Worm (Caenorhabditis elegans) whole organism, L3 larva: ENCODE measurements around the gene F26D2.3.

Experiments used
- R02D3.7 ChIP-seq: fragments of 150-350 bp; optimal IDR thresholded peaks from 2 replicates; lab custom pipeline; 2014; ENCODE audit warnings: missing biosample characterization, missing genetic modification characterization
- aly-2 ChIP-seq: fragments of 150-350 bp; optimal IDR thresholded peaks from 2 replicates; lab custom pipeline; 2014; ENCODE audit warnings: missing biosample characterization, missing genetic modification characterization
- ceh-28 ChIP-seq: fragments of 150-350 bp; optimal IDR thresholded peaks from 2 replicates; lab custom pipeline; 2014; ENCODE audit warnings: missing biosample characterization, missing genetic modification reagents, missing genetic modification characterization
- ceh-9 ChIP-seq: sonication (generic microtip); optimal IDR thresholded peaks from 2 replicates; lab custom pipeline; 2018; ENCODE audit warnings: missing biosample characterization, missing genetic modification characterization
- egl-27 ChIP-seq: sonication (generic microtip); optimal IDR thresholded peaks from 4 replicates; lab custom pipeline; 2017; ENCODE audit warnings: missing biosample characterization, missing genetic modification reagents, missing genetic modification characterization
- egl-5 ChIP-seq: fragments of 150-350 bp; optimal IDR thresholded peaks from 2 replicates; lab custom pipeline; 2017; ENCODE audit warnings: missing biosample characterization, missing genetic modification reagents, missing genetic modification characterization, inconsistent platforms
- elt-1 ChIP-seq: fragments of 150-350 bp; optimal IDR thresholded peaks from 2 replicates; lab custom pipeline; 2014; ENCODE audit warnings: missing biosample characterization, missing genetic modification characterization
- elt-2 ChIP-seq: sonication (generic microtip); optimal IDR thresholded peaks from 2 replicates; lab custom pipeline; 2016; ENCODE audit warnings: missing genetic modification reagents, mild to moderate bottlenecking, missing genetic modification characterization, missing compliant biosample characterization
- elt-3 ChIP-seq, 3 experiments: fragments of 150-350 bp in 1 of 3; sonication (generic microtip) in 2 of 3; optimal IDR thresholded peaks; 2 replicates in 2 of 3; 4 replicates in 1 of 3; lab custom pipeline; 2014 to 2017; ENCODE audit warnings: missing biosample characterization in 3 of 3, missing genetic modification characterization in 3 of 3
- eor-1 ChIP-seq, 2 experiments: fragments of 150-350 bp; optimal IDR thresholded peaks; 2 replicates each; lab custom pipeline; 2014 to 2018; ENCODE audit warnings: missing biosample characterization in 2 of 2, missing genetic modification characterization in 2 of 2
- fkh-10 ChIP-seq: sonication (generic microtip); optimal IDR thresholded peaks from 2 replicates; lab custom pipeline; 2017; ENCODE audit warnings: missing biosample characterization, missing genetic modification reagents, missing genetic modification characterization
- hmg-11 ChIP-seq: sonication (generic microtip); optimal IDR thresholded peaks from 2 replicates; lab custom pipeline; 2016; ENCODE audit warnings: missing genetic modification characterization, missing compliant biosample characterization
- lin-15B ChIP-seq: fragments of 150-350 bp; optimal IDR thresholded peaks from 2 replicates; lab custom pipeline; 2014; ENCODE audit warnings: missing biosample characterization, missing genetic modification characterization
- lsy-12 ChIP-seq: sonication (generic microtip); optimal IDR thresholded peaks from 2 replicates; lab custom pipeline; 2016; ENCODE audit warnings: mild to moderate bottlenecking, missing genetic modification characterization, missing compliant biosample characterization
- mml-1 ChIP-seq: fragments of 150-350 bp; sonication (generic microtip); optimal IDR thresholded peaks from 3 replicates; lab custom pipeline; 2014; ENCODE audit warnings: missing biosample characterization, missing genetic modification characterization
- nfya-1 ChIP-seq: sonication (generic microtip); optimal IDR thresholded peaks from 2 replicates; lab custom pipeline; 2017; ENCODE audit warnings: missing genetic modification characterization, mild to moderate bottlenecking, missing compliant biosample characterization, antibody characterized with exemption, moderate library complexity; ENCODE audit not compliant: insufficient read depth
- nhr-12 ChIP-seq: fragments of 150-350 bp; optimal IDR thresholded peaks from 2 replicates; lab custom pipeline; 2014; ENCODE audit warnings: missing biosample characterization, missing genetic modification characterization
- nhr-237 ChIP-seq: fragments of 150-350 bp; optimal IDR thresholded peaks from 2 replicates; lab custom pipeline; 2014; ENCODE audit warnings: missing biosample characterization, missing genetic modification characterization
- nhr-25 ChIP-seq: sonication (generic microtip); optimal IDR thresholded peaks from 2 replicates; lab custom pipeline; 2017; ENCODE audit warnings: missing biosample characterization, missing genetic modification characterization
- nhr-28 ChIP-seq: fragments of 150-350 bp; optimal IDR thresholded peaks from 2 replicates; lab custom pipeline; 2014; ENCODE audit warnings: missing biosample characterization, missing genetic modification characterization
- nhr-43 ChIP-seq: sonication (generic microtip); optimal IDR thresholded peaks from 2 replicates; lab custom pipeline; 2016; ENCODE audit warnings: mild to moderate bottlenecking, missing genetic modification characterization, missing compliant biosample characterization; ENCODE audit not compliant: poor library complexity, severe bottlenecking
- nhr-77 ChIP-seq: fragments of 150-350 bp; optimal IDR thresholded peaks from 2 replicates; lab custom pipeline; 2014; ENCODE audit warnings: missing biosample characterization, missing genetic modification characterization
- snpc-4 ChIP-seq: fragments of 150-350 bp; optimal IDR thresholded peaks from 2 replicates; lab custom pipeline; 2014; ENCODE audit warnings: missing biosample characterization, missing genetic modification characterization
- tbx-2 ChIP-seq: sonication (generic microtip); optimal IDR thresholded peaks from 2 replicates; lab custom pipeline; 2016; ENCODE audit warnings: mild to moderate bottlenecking, missing genetic modification characterization, missing compliant biosample characterization
- unc-39 ChIP-seq: sonication (generic microtip); optimal IDR thresholded peaks from 4 replicates; lab custom pipeline; 2017; ENCODE audit warnings: missing biosample characterization, missing genetic modification characterization
- unc-62 ChIP-seq: fragments of 150-350 bp; sonication (generic microtip); optimal IDR thresholded peaks from 4 replicates; lab custom pipeline; 2014; ENCODE audit warnings: missing biosample characterization, missing genetic modification reagents, missing genetic modification characterization
- zag-1 ChIP-seq: fragments of 150-350 bp; optimal IDR thresholded peaks from 2 replicates; lab custom pipeline; 2014; ENCODE audit warnings: missing biosample characterization, missing genetic modification characterization
- ztf-4 ChIP-seq: fragments of 150-350 bp; optimal IDR thresholded peaks from 2 replicates; lab custom pipeline; 2014; ENCODE audit warnings: missing biosample characterization, missing genetic modification characterization

F26D2.3 gene

DNA sequence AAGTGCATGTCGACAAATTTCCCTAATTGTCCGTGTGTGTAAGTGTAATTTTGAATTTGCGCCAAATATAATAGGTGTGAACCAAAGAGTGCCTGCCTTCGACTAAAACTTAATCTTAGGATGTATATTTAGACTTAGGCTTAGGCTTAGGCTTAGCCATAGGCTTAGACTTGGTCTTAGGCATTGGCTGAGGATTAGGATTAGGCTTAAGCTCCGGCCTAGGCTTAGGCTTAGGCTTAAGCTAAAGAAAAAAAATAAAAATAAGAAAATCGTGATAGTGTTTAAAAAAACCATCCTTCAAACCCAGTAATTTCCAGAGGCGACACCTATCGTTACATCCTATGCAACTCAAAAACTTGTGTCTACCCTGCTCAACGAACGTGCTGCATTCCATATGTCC, 38.4 kb downstream of the F26D2.3 start:
- TF ChIP-seq unc-39: no peak
- TF ChIP-seq egl-5 (tag; lab: Kevin White, UChicago): no peak
- TF ChIP-seq ceh-28 (tag; lab: Kevin White, UChicago): no peak
- TF ChIP-seq mml-1 (tag; lab: Kevin White, UChicago): no peak

DNA sequence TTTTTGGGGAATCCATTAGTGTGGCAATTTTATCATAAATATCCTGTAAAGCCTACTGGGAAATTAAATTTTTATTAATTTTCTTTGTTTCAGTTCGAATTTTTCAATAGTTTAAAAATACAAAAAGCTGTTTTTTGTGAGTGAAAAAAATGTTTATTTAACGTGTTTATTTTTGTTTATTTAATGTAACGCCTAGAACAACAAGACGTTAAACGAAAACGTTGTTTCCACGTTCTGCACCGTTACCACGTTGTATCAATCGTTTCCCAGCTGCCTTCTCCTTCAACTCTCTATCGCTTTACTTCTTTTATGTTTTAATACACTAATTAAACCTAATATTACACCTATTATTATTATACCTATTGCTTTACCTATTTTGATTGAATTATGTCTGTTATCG, 40.0 kb downstream of the F26D2.3 start, which contains the start of gene T08G3.13:
Gene T08G3.13 (plus strand): TSS at position 301 of the 400 bp plus-strand sequence.
- TF ChIP-seq aly-2: no peak
- no peak for TF ChIP-seq egl-27 (tag; lab: Kevin White, UChicago)
- TF ChIP-seq hmg-11 (tag; lab: Kevin White, UChicago): no peak
- no peak for TF ChIP-seq tbx-2 (tag; lab: Kevin White, UChicago)
- no peak for TF ChIP-seq ztf-4 (tag; lab: Kevin White, UChicago)
- no peak for TF ChIP-seq unc-62 (GFP tag; lab: Kevin White, UChicago)
- no peak for TF ChIP-seq snpc-4

DNA sequence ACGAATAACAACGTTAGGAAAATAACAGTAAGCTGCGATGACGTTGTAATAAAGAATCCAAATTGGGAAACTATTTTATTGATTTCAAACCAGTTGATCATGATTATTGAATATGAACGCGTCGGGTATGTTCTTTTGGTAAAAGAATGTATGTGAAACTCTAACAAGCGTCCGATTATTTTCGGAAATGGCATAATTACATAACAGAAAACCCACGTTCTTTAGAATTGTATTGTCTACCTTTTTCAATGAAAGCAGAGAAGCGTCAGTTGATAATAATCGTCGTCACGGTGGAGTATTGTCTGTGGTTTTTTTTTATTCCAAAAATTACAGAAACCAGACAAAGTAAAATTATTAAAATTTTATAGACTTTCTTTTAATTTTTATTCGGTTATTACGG, 47.3 kb downstream of the F26D2.3 start, which contains the start of gene str-14:
Gene str-14 (minus strand): TSS at position 101 of the 400 bp plus-strand sequence.
- TF ChIP-seq aly-2 (no peak), nhr-28 (no peak), unc-39 (no peak), ceh-28 (tag; lab: Kevin White, UChicago) (no peak), hmg-11 (tag; lab: Kevin White, UChicago) (no peak), nhr-237 (no peak)

DNA sequence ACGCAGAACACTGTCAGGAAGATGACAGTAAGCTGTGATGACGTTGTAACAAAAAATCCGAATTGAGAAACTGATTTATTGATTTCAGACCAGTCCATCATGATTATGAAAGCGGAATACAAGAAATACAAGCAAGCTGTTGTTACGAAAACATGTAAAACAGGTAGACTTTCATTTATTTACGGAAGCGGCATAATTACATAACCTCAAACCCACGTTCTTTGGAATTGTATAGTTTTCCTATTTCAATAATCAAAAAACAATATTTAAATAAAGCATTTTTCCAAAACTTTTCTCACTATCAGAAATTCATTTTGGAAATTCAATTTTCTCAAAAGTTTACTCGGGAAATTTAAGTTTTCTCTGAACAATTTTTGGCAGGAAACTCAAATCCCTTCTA, 51.0 kb downstream of the F26D2.3 start, which contains the start of gene str-15:
Gene str-15 (minus strand): TSS at position 101 of the 400 bp plus-strand sequence.
- TF ChIP-seq nhr-12 (tag; lab: Kevin White, UChicago) (no peak), nhr-25 (no peak), unc-62 (GFP tag; lab: Kevin White, UChicago) (no peak), lin-15B (tag; lab: Kevin White, UChicago) (no peak), hmg-11 (tag; lab: Kevin White, UChicago) (no peak), egl-5 (tag; lab: Kevin White, UChicago) (no peak), R02D3.7 (tag; lab: Kevin White, UChicago) (no peak), nhr-28 (no peak), snpc-4 (no peak), elt-2 (no peak), elt-1 (tag; lab: Kevin White, UChicago) (no peak), nhr-43 (tag; lab: Kevin White, UChicago) (no peak), nfya-1 (tag; lab: Kevin White, UChicago) (no peak), elt-3 (tag; optimal IDR thresholded peaks at IDR 0.05; lab: Kevin White, UChicago) (no peak)

DNA sequence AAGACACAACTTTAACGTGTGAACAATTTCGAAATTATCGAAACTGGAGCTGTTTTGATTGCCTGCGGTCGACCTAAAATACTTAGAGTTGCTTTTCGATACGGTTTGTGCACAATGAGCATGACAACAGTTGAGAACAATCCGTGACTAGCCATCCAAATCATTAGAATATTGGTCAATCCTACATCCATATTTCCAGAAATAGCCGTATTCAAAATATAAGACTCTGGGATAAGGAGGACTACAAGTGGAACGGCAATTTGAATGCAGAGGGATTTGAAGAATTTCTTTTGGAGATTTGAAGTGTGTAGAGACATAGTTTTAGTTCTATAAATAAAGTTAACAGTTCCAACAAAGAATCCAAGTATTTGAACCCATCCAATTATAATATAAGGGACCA, 51.6 kb downstream of the F26D2.3 start:
- TF ChIP-seq lin-15B (tag; lab: Kevin White, UChicago) (no peak), fkh-10 (GFP tag; lab: Kevin White, UChicago) (no peak), zag-1 (no peak), ceh-9 (tag; lab: Kevin White, UChicago) (no peak), egl-27 (tag; lab: Kevin White, UChicago) (no peak), nhr-77 (tag; lab: Kevin White, UChicago) (no peak), elt-1 (tag; lab: Kevin White, UChicago) (no peak), lsy-12 (tag; lab: Kevin White, UChicago) (no peak), eor-1 (tag; optimal IDR thresholded peaks at IDR 0.05; lab: Kevin White, UChicago) (no peak)
